Worm (Caenorhabditis elegans): ENCODE data around the gene F47D12.7.

ce11 chrIII:6260115-6260514, 35.7 kb downstream of the F47D12.7 start, which contains the start of gene srg-2:
- TF ChIP-seq fkh-10 (GFP tag; optimal IDR thresholded peaks at IDR 0.05) (no peak), ztf-11 (tag; optimal IDR thresholded peaks at IDR 0.05) (no peak), nhr-111 (GFP tag; optimal IDR thresholded peaks at IDR 0.05) (no peak), lin-13 (GFP tag; optimal IDR thresholded peaks at IDR 0.05) (no peak), F26F4.8 (GFP tag; conservative IDR thresholded peaks at IDR 0.05) (no peak), jun-1 (tag; optimal IDR thresholded peaks at IDR 0.05) (no peak)

Data from whole organism, L4 larva.